Worm (Caenorhabditis elegans) whole organism, late embryonic: ENCODE results near the gene osm-10.

ENCODE experiments used
- C08G9.2 ChIP-seq: sonication (generic microtip); optimal IDR thresholded peaks from 2 replicates; lab custom pipeline; 2016; ENCODE audit warnings: mild to moderate bottlenecking, missing genetic modification characterization, moderate library complexity, missing compliant biosample characterization
- F13H6.1 ChIP-seq: sonication (generic microtip); optimal IDR thresholded peaks from 2 replicates; lab custom pipeline; 2016; ENCODE audit warnings: missing genetic modification characterization, missing compliant biosample characterization
- K02D7.2 ChIP-seq: sonication (generic microtip); optimal IDR thresholded peaks from 2 replicates; lab custom pipeline; 2017; ENCODE audit warnings: mild to moderate bottlenecking, missing genetic modification characterization, missing compliant biosample characterization
- T23F11.4 ChIP-seq: fragments of 200-800 bp; sonication (Bioruptor generic); optimal IDR thresholded peaks from 2 replicates; lab custom pipeline; 2018; ENCODE audit warnings: mild to moderate bottlenecking, missing genetic modification characterization, missing compliant biosample characterization
- ceh-14 ChIP-seq: sonication (generic microtip); optimal IDR thresholded peaks from 2 replicates; lab custom pipeline; 2016; ENCODE audit warnings: missing genotype, missing genetic modification characterization, missing compliant biosample characterization
- ceh-18 ChIP-seq: sonication (generic microtip); optimal IDR thresholded peaks from 2 replicates; lab custom pipeline; 2016; ENCODE audit warnings: missing genetic modification characterization, missing compliant biosample characterization
- ceh-19 ChIP-seq: fragments of 200-800 bp; sonication (Bioruptor generic); optimal IDR thresholded peaks from 2 replicates; lab custom pipeline; 2018; ENCODE audit warnings: mild to moderate bottlenecking, missing genetic modification characterization, missing compliant biosample characterization
- ceh-2 ChIP-seq: sonication (generic microtip); optimal IDR thresholded peaks from 2 replicates; lab custom pipeline; 2016; ENCODE audit warnings: missing genotype, missing genetic modification characterization, missing compliant biosample characterization
- ceh-22 ChIP-seq: sonication (generic microtip); optimal IDR thresholded peaks from 2 replicates; lab custom pipeline; 2017; ENCODE audit warnings: missing biosample characterization, missing genetic modification characterization
- ceh-31 ChIP-seq: sonication (generic microtip); optimal IDR thresholded peaks from 2 replicates; lab custom pipeline; 2016; ENCODE audit warnings: missing genetic modification characterization, missing compliant biosample characterization
- ceh-34 ChIP-seq: sonication (generic microtip); optimal IDR thresholded peaks from 2 replicates; lab custom pipeline; 2016; ENCODE audit warnings: mild to moderate bottlenecking, missing genetic modification characterization, missing compliant biosample characterization
- ceh-48 ChIP-seq: sonication (generic microtip); optimal IDR thresholded peaks from 2 replicates; lab custom pipeline; 2016; ENCODE audit warnings: missing genetic modification characterization, inconsistent platforms, missing compliant biosample characterization
- ceh-6 ChIP-seq: fragments of 200-800 bp; sonication (Bioruptor generic); optimal IDR thresholded peaks from 2 replicates; lab custom pipeline; 2018; ENCODE audit warnings: mild to moderate bottlenecking, missing genetic modification characterization, missing compliant biosample characterization
- ceh-9 ChIP-seq: sonication (generic microtip); optimal IDR thresholded peaks from 2 replicates; lab custom pipeline; 2016; ENCODE audit warnings: mild to moderate bottlenecking, missing genetic modification characterization, inconsistent platforms, missing compliant biosample characterization
- che-1 ChIP-seq: sonication (generic microtip); optimal IDR thresholded peaks from 2 replicates; lab custom pipeline; 2016; ENCODE audit warnings: mild to moderate bottlenecking, missing genetic modification characterization, missing compliant biosample characterization
- elt-2 ChIP-seq: sonication (generic microtip); optimal IDR thresholded peaks from 2 replicates; lab custom pipeline; 2016; ENCODE audit warnings: missing genetic modification reagents, missing genetic modification characterization, missing compliant biosample characterization
- elt-4 ChIP-seq: sonication (generic microtip); optimal IDR thresholded peaks from 2 replicates; lab custom pipeline; 2016; ENCODE audit warnings: missing genetic modification characterization, missing compliant biosample characterization
- ets-4 ChIP-seq: sonication (generic microtip); optimal IDR thresholded peaks from 2 replicates; lab custom pipeline; 2016; ENCODE audit warnings: missing genetic modification characterization, missing compliant biosample characterization
- eyg-1 ChIP-seq: sonication (generic microtip); optimal IDR thresholded peaks from 2 replicates; lab custom pipeline; 2016; ENCODE audit warnings: missing genotype, missing genetic modification characterization, missing compliant biosample characterization
- fkh-6 ChIP-seq: sonication (generic microtip); optimal IDR thresholded peaks from 2 replicates; lab custom pipeline; 2016; ENCODE audit warnings: missing genetic modification characterization, missing compliant biosample characterization
- gmeb-2 ChIP-seq: sonication (generic microtip); optimal IDR thresholded peaks from 2 replicates; lab custom pipeline; 2016; ENCODE audit warnings: missing genetic modification characterization, inconsistent platforms, missing compliant biosample characterization
- hlh-13 ChIP-seq: fragments of 200-800 bp; sonication (Bioruptor generic); optimal IDR thresholded peaks from 2 replicates; lab custom pipeline; 2018; ENCODE audit warnings: mild to moderate bottlenecking, missing genetic modification characterization, missing compliant biosample characterization
- hlh-8 ChIP-seq: sonication (generic microtip); optimal IDR thresholded peaks from 2 replicates; lab custom pipeline; 2016; ENCODE audit warnings: missing genotype, missing genetic modification characterization, missing compliant biosample characterization
- lim-6 ChIP-seq: sonication (generic microtip); optimal IDR thresholded peaks from 2 replicates; lab custom pipeline; 2016; ENCODE audit warnings: missing genetic modification characterization, missing compliant biosample characterization
- lin-11 ChIP-seq: fragments of 200-800 bp; sonication (Bioruptor generic); optimal IDR thresholded peaks from 2 replicates; lab custom pipeline; 2018; ENCODE audit warnings: mild to moderate bottlenecking, missing genetic modification characterization, missing compliant biosample characterization
- mec-3 ChIP-seq: sonication (generic microtip); optimal IDR thresholded peaks from 2 replicates; lab custom pipeline; 2016; ENCODE audit warnings: borderline replicate concordance, missing genetic modification characterization, missing compliant biosample characterization
- nfya-1 ChIP-seq: sonication (generic microtip); optimal IDR thresholded peaks from 2 replicates; lab custom pipeline; 2017; ENCODE audit warnings: missing genetic modification characterization, mild to moderate bottlenecking, missing compliant biosample characterization, antibody characterized with exemption, moderate library complexity
- npax-4 ChIP-seq: sonication (generic microtip); optimal IDR thresholded peaks from 2 replicates; lab custom pipeline; 2016; ENCODE audit warnings: missing genetic modification characterization, missing compliant biosample characterization
- odd-2 ChIP-seq: sonication (generic microtip); optimal IDR thresholded peaks from 2 replicates; lab custom pipeline; 2017; ENCODE audit warnings: antibody characterized with exemption, mild to moderate bottlenecking, missing genetic modification characterization, missing compliant biosample characterization
- pag-3 ChIP-seq: sonication (generic microtip); optimal IDR thresholded peaks from 2 replicates; lab custom pipeline; 2016; ENCODE audit warnings: missing compliant biosample characterization, missing genetic modification characterization, borderline replicate concordance
- pat-9 ChIP-seq: fragments of 200-800 bp; sonication (Bioruptor generic); optimal IDR thresholded peaks from 2 replicates; lab custom pipeline; 2018; ENCODE audit warnings: mild to moderate bottlenecking, missing genetic modification characterization, moderate library complexity, missing compliant biosample characterization
- pax-1 ChIP-seq: fragments of 150-350 bp; optimal IDR thresholded peaks from 2 replicates; lab custom pipeline; 2014; ENCODE audit warnings: missing biosample characterization, missing genetic modification characterization
- pha-4 ChIP-seq: fragments of 150-350 bp; optimal IDR thresholded peaks from 2 replicates; lab custom pipeline; 2018; ENCODE audit warnings: missing biosample characterization, missing genetic modification reagents, missing genetic modification characterization
- pqm-1 ChIP-seq: sonication (generic microtip); optimal IDR thresholded peaks from 2 replicates; lab custom pipeline; 2016; ENCODE audit warnings: missing genetic modification characterization, missing compliant biosample characterization
- ref-2 ChIP-seq: sonication (generic microtip); optimal IDR thresholded peaks from 2 replicates; lab custom pipeline; 2016; ENCODE audit warnings: missing genetic modification characterization, missing compliant biosample characterization
- sox-2 ChIP-seq: fragments of 200-800 bp; sonication (Bioruptor generic); IDR thresholded peaks from 2 replicates; pipeline ENCODE4 v1.3.6; 2022; ENCODE audit warnings: missing genetic modification reagents, missing genetic modification characterization, missing compliant biosample characterization
- sox-4 ChIP-seq: sonication (generic microtip); optimal IDR thresholded peaks from 2 replicates; lab custom pipeline; 2017; ENCODE audit warnings: mild to moderate bottlenecking, missing genetic modification characterization, inconsistent platforms, missing compliant biosample characterization
- syd-9 ChIP-seq: sonication (generic microtip); optimal IDR thresholded peaks from 2 replicates; lab custom pipeline; 2016; ENCODE audit warnings: mild to moderate bottlenecking, missing genetic modification characterization, moderate library complexity, missing compliant biosample characterization
- unc-42 ChIP-seq: sonication (generic microtip); optimal IDR thresholded peaks from 2 replicates; lab custom pipeline; 2016; ENCODE audit warnings: missing genotype, missing genetic modification characterization, missing compliant biosample characterization
- unc-55 ChIP-seq: sonication (generic microtip); optimal IDR thresholded peaks from 2 replicates; lab custom pipeline; 2017; ENCODE audit warnings: missing biosample characterization, missing genetic modification reagents, missing genetic modification characterization
- unc-86 ChIP-seq: sonication (generic microtip); optimal IDR thresholded peaks from 2 replicates; lab custom pipeline; 2016; ENCODE audit warnings: missing genetic modification characterization, missing compliant biosample characterization
- ztf-16 ChIP-seq: sonication (generic microtip); optimal IDR thresholded peaks from 2 replicates; lab custom pipeline; 2017; ENCODE audit warnings: missing genetic modification characterization, missing compliant biosample characterization

Gene osm-10

DNA sequence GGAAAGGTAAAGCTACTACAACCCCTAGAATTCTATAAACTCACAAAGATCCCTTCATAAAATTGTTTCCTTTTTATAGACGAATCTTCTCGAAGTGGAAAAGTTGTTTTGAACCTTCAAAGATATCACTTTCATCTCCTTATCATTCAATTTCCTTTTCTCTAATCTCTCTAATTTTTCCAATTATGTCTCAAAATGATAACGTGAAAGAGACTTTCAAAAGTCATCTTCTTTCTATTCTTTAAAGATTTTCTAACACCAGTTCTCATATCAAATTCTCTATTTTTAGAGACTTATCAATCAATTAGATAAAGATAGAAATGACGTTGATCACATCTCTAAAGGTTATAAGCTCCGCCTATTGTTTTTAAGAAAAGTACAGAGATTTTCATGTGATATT, 43.6 kb upstream of the osm-10 start:
- no peak for TF ChIP-seq odd-2
- no peak for TF ChIP-seq syd-9 (tag; lab: Kevin White, UChicago)
- TF ChIP-seq unc-55: no peak
- no peak for TF ChIP-seq ceh-9 (tag; lab: Kevin White, UChicago)
- TF ChIP-seq unc-42 (tag; lab: Kevin White, UChicago): no peak
- no peak for TF ChIP-seq ref-2 (tag; lab: Kevin White, UChicago)
- TF ChIP-seq sox-2: no peak
- TF ChIP-seq pag-3 (tag; lab: Kevin White, UChicago): no peak
- TF ChIP-seq ets-4 (tag; lab: Kevin White, UChicago): no peak

DNA sequence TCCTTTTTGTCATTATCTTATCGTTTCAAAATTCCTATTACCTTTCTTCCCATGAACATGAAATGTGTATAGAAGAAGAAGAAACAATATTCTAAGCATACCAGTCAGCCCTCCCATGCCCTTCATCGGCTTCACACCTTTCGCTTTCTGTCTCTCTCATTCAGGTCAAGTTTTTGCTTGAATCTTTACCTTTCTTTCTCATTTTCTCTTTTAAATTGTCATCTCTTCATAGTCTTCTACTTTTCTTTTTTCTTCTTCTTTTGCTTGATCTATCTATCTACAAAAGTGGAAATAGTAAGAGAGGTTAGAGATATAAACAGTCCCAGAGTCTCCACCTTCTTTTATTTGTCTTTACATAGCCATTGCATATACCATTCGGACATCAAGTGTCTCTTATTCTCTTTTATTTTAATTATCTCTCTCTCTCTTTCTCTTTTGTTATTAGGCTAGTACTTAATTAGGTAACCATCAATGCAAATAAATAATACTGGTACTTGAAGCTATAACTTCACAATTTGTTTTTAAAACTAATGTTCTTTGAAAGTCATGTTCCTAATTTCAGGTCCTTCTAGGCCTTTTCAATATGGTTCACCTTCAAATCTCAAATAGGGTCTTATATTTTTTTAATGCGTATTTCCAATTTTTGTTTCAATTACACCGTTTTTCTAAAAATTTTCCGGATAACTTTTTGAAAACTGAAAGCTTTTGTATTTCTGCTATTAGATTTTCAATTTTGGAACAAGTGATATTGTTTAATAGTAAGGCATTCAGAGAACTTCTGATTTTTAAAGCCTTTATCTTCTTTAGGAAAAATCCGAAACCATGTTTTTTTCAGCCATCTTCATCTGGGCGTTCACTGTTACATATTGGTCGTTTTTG, 41.5 kb upstream of the osm-10 start, which contains the start of gene dpy-31:
Gene dpy-31 (plus strand): TSS at position 829 of the 879 bp plus-strand sequence.
- TF ChIP-seq ceh-34 (no peak), che-1 (tag; lab: Kevin White, UChicago) (no peak), C08G9.2 (tag; lab: Kevin White, UChicago) (no peak), mec-3 (tag; lab: Kevin White, UChicago) (no peak), gmeb-2 (tag; lab: Kevin White, UChicago) (no peak), pax-1 (tag; lab: Kevin White, UChicago) (no peak), elt-4 (no peak), F13H6.1 (tag; lab: Kevin White, UChicago) (no peak), unc-55 (no peak), pqm-1 (tag; lab: Kevin White, UChicago) (no peak), lim-6 (tag; lab: Kevin White, UChicago) (no peak), ztf-16 (tag; lab: Kevin White, UChicago) (no peak)
- TF ChIP-seq, all 69 proteins: peak for 0

DNA sequence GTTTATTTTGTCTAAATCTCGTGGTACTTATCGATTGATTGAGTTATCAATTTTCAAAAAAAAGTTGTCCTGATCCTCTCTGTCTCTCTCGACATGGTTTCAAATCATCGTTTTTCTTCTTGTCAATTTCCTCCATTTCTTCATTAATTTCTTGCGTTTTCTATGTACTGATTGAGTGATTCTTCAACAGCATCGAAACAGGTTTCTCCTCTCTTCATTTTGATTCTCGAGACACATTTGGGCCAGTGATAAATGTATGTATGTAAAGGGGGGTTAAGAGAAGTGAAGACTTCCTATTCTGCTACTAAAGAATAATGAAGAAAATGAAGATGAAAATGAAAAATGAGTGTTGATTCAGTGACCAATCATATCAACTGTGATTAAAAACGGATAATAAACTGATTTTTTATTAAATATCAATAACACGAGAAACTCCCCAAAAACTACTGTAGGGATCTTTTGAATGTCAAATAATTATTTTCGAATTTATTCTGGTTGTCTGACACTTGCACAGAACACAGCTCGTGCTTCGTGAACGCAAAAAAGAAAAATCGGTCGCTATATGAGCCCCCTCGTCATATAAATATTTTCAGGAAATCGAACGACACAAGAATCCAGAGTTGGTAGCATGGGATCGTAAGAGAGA, 39.8 kb upstream of the osm-10 start:
- TF ChIP-seq elt-2 (tag; lab: Kevin White, UChicago) (no peak), F13H6.1 (tag; lab: Kevin White, UChicago) (no peak), pat-9 (tag; lab: Kevin White, UChicago) (no peak), pax-1 (tag; lab: Kevin White, UChicago) (no peak), ceh-48 (tag; lab: Kevin White, UChicago) (no peak), lin-11 (tag; lab: Kevin White, UChicago) (no peak), sox-4 (tag; lab: Kevin White, UChicago) (no peak), unc-86 (tag; lab: Kevin White, UChicago) (no peak), eyg-1 (no peak), ceh-31 (no peak), pha-4 (no peak), lim-6 (tag; lab: Kevin White, UChicago) (no peak), ceh-22 (tag; lab: Kevin White, UChicago) (no peak), ztf-16 (tag; lab: Kevin White, UChicago) (no peak), ceh-14 (no peak), ceh-19 (GFP tag; lab: Kevin White, UChicago) (no peak), sox-2 (no peak), hlh-13 (GFP tag; lab: Kevin White, UChicago) (no peak), ref-2 (tag; lab: Kevin White, UChicago) (no peak)

DNA sequence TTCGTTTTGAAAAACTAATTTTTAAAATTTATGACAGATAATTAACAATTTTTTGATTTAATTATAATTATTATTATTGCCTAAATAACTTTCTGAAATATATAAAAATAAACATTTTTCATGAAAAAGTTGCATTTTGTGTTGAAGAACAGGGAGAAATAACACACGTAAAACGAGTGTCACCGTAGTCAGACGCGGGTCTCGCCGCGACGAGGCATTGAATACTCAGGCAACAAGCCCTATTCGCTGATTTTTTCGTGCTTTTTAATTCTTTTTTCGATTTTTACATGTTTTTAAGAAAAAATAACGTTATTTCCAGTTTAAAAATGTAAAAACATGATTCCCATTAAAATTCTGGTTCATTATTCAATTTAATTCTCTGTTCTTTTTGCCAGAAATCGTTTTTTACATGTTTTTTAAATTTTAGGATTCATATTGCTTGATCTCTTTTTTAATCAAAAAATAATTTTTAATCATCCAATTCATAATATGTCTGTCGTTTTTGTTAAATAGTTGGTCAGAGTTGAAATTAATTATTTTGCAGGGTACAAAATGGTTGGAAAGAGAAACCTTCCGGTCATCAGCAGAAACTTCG, 35.1 kb upstream of the osm-10 start, which contains the start of gene rpl-6:
Gene rpl-6 (plus strand): TSS at position 545 of the 595 bp plus-strand sequence.
- TF ChIP-seq ceh-31 (peak; percentile 34), sox-2 (no peak), unc-42 (tag; lab: Kevin White, UChicago) (peak; percentile 12), hlh-8 (tag; lab: Kevin White, UChicago) (no peak), pax-1 (tag; lab: Kevin White, UChicago) (peak; percentile 57), fkh-6 (tag; lab: Kevin White, UChicago) (no peak), T23F11.4 (GFP tag; lab: Kevin White, UChicago) (no peak), unc-55 (no peak), elt-4 (no peak), npax-4 (no peak), pha-4 (no peak), mec-3 (tag; lab: Kevin White, UChicago) (no peak), elt-2 (tag; lab: Kevin White, UChicago) (peak; percentile 42), ceh-2 (tag; lab: Kevin White, UChicago) (no peak), ceh-6 (GFP tag; lab: Kevin White, UChicago) (no peak), K02D7.2 (tag; lab: Kevin White, UChicago) (no peak), nfya-1 (tag; lab: Kevin White, UChicago) (peak; percentile 93), pqm-1 (tag; lab: Kevin White, UChicago) (no peak), ceh-18 (no peak)
